Fruit fly (Drosophila melanogaster): ENCODE data around the gene CG5280.

Gene CG5280

dm6 chr3L:8953962-8954647 lies 35.9 kb downstream of the CG5280 start, which contains the start of the genes CG43783 and orb2 (continued):
- TF ChIP-seq Hand (GFP tag; optimal IDR thresholded peaks at IDR 0.05) (no peak), CG1233 (GFP tag; optimal IDR thresholded peaks at IDR 0.05) (no peak), bbx (GFP tag; IDR thresholded peaks at IDR 0.05; ENCODE audit: partially characterized antibody) (peak; percentile 63; the same call in 1 of the 2 replicates), CG31365 (tag; optimal IDR thresholded peaks at IDR 0.05) (no peak), CG14860 (GFP tag; IDR thresholded peaks at IDR 0.05; ENCODE audit: partially characterized antibody) (peak; percentile 56; the same call in 2 of the 3 replicates), unpg (GFP tag; optimal IDR thresholded peaks at IDR 0.05) (no peak), CG3065 (GFP tag; optimal IDR thresholded peaks at IDR 0.05) (no peak), da (GFP tag; optimal IDR thresholded peaks at IDR 0.05) (no peak), CG4707 (GFP tag; optimal IDR thresholded peaks at IDR 0.05) (no peak), nerfin-2 (GFP tag; IDR thresholded peaks at IDR 0.05; ENCODE audit: partially characterized antibody) (peak; percentile 46; the same call in 1 of the 2 replicates), sd (tag; optimal IDR thresholded peaks at IDR 0.05) (peak; percentile 21), CG3838 (GFP tag; optimal IDR thresholded peaks at IDR 0.05) (no peak), sens-2 (GFP tag; IDR thresholded peaks at IDR 0.05) (no peak), Meics (GFP tag; optimal IDR thresholded peaks at IDR 0.05) (no peak), Myb (GFP tag; optimal IDR thresholded peaks at IDR 0.05) (no peak), CG33557 (GFP tag; optimal IDR thresholded peaks at IDR 0.05) (no peak), knrl (GFP tag; IDR thresholded peaks at IDR 0.05; ENCODE audit: partially characterized antibody) (peak; percentile 23; the same call in 2 of the 3 replicates), NK7.1 (GFP tag; optimal IDR thresholded peaks at IDR 0.05) (no peak), h (optimal IDR thresholded peaks at IDR 0.05) (no peak), gfzf (GFP tag; optimal IDR thresholded peaks at IDR 0.05) (peak; percentile 13), CG18262 (tag; optimal IDR thresholded peaks at IDR 0.05) (no peak), az2 (GFP tag; optimal IDR thresholded peaks at IDR 0.05) (no peak), Vsx1 (GFP tag; optimal IDR thresholded peaks at IDR 0.05) (no peak), stwl (tag; optimal IDR thresholded peaks at IDR 0.05) (peak; percentile 55), shn (GFP tag; optimal IDR thresholded peaks at IDR 0.05) (no peak), Sox100B (GFP tag; optimal IDR thresholded peaks at IDR 0.05) (no peak), dm (GFP tag; optimal IDR thresholded peaks at IDR 0.05) (no peak), CG17829 (tag; optimal IDR thresholded peaks at IDR 0.05) (no peak), hb (GFP tag; IDR thresholded peaks at IDR 0.05; ENCODE audit: partially characterized antibody) (peak; percentile 71; the same call in 2 of the 3 replicates), CG31441 (GFP tag; IDR thresholded peaks at IDR 0.05) (no peak), ato (GFP tag; IDR thresholded peaks at IDR 0.05; ENCODE audit: partially characterized antibody) (peak; percentile 75), Dbx (GFP tag; IDR thresholded peaks at IDR 0.05) (no peak), CG17186 (GFP tag; optimal IDR thresholded peaks at IDR 0.05) (no peak), al (GFP tag; IDR thresholded peaks at IDR 0.05) (no peak), Nf-YB (GFP tag; optimal IDR thresholded peaks at IDR 0.05) (no peak), wor (GFP tag; IDR thresholded peaks at IDR 0.05) (no peak), zfh1 (GFP tag; IDR thresholded peaks at IDR 0.05) (no peak), CG4404 (GFP tag; IDR thresholded peaks at IDR 0.05) (no peak), CG4328 (GFP tag; optimal IDR thresholded peaks at IDR 0.05) (no peak), CG10543 (GFP tag; optimal IDR thresholded peaks at IDR 0.05) (no peak), CG12659 (GFP tag; optimal IDR thresholded peaks at IDR 0.05) (peak; percentile 4), stc (GFP tag; IDR thresholded peaks at IDR 0.05) (no peak), unc-4 (GFP tag; IDR thresholded peaks at IDR 0.05; ENCODE audit: partially characterized antibody) (peak; percentile 64), ase (GFP tag; IDR thresholded peaks at IDR 0.05) (no peak), Med (GFP tag) (peak; percentile 32), pzg (GFP tag; optimal IDR thresholded peaks at IDR 0.05) (peak; percentile 53), Atf-2 (GFP tag; optimal IDR thresholded peaks at IDR 0.05) (no peak), C15 (GFP tag; IDR thresholded peaks at IDR 0.05) (no peak), hbn (GFP tag; IDR thresholded peaks at IDR 0.05; ENCODE audit: partially characterized antibody) (peak; percentile 57)
